Fruit fly (Drosophila melanogaster): ENCODE data around the gene CG12605.
A peak's percentile ranks its signal among the peaks of the same experiment; 100 is the strongest.

The CG12605 gene

dm6 chr3L:3978762-3979516 lies 14.4 kb upstream of the CG12605 start (continued):
- TF ChIP-seq pho (GFP tag; optimal IDR thresholded peaks at IDR 0.05) (no peak), scrt (GFP tag; optimal IDR thresholded peaks at IDR 0.05) (peak; percentile 68), CG15479 (GFP tag; optimal IDR thresholded peaks at IDR 0.05) (peak; percentile 41), cg (GFP tag; optimal IDR thresholded peaks at IDR 0.05) (no peak), abd-A (tag; optimal IDR thresholded peaks at IDR 0.05) (peak; percentile 48), gcm (GFP tag; optimal IDR thresholded peaks at IDR 0.05) (no peak), Drgx (GFP tag; IDR thresholded peaks at IDR 0.05) (no peak), ssp (GFP tag; IDR thresholded peaks at IDR 0.05) (no peak)

DNA sequence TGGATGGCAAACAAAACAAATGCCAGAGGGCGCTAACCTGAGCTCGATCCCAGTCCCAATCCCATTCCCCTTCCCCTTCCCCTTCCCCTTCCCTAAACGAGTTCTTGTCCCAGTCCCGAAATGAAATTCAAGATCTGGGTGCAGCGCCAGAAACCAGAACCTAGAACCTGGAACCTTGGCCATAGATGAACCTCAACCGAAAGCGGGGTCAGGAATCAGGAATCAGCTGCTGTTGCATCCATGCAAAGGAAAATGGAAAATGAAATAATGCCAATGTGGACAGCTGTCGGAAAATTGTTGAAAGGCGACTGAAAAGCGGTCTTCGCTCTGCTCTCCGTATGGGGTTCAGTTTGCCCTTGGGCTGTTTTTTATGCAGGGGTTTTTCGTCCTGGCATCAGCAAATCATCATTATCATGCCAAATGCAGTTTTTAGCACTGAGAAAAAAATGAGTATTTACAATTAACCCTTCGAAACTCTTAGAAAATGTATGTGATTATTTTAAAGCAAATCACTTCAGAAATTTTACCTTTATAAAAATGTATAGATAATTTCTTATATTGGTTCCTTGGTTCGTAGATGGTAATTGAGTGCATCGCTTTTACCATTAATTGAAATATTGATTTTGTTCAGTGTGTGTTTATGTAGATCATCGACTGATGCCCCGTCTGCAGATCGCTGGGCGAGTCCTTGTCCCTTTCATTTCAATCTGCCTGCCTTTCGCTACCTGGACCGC lies 13.2 kb upstream of the CG12605 start:
- no peak for TF ChIP-seq CG2116 (GFP tag; optimal IDR thresholded peaks at IDR 0.05)
- TF ChIP-seq sens (GFP tag) = peak; percentile 85
- TF ChIP-seq CG2712 (tag; optimal IDR thresholded peaks at IDR 0.05) = peak; percentile 78
- TF ChIP-seq Elba2 (GFP tag; optimal IDR thresholded peaks at IDR 0.05) = peak; percentile 58
- no peak for TF ChIP-seq CG10462 (GFP tag; optimal IDR thresholded peaks at IDR 0.05)
- no peak for TF ChIP-seq en (GFP tag; optimal IDR thresholded peaks at IDR 0.05)
- TF ChIP-seq Ets65A (GFP tag) = no peak
- no peak for TF ChIP-seq shn (GFP tag; optimal IDR thresholded peaks at IDR 0.05)
- no peak for TF ChIP-seq CG8281 (tag; optimal IDR thresholded peaks at IDR 0.05)
- peak; percentile 58 for TF ChIP-seq trem (tag; optimal IDR thresholded peaks at IDR 0.05)
- TF ChIP-seq CG18619 (GFP tag; optimal IDR thresholded peaks at IDR 0.05) = no peak
- no peak for TF ChIP-seq pnt (GFP tag; optimal IDR thresholded peaks at IDR 0.05)
- peak; percentile 77 for TF ChIP-seq CG14710 (tag; optimal IDR thresholded peaks at IDR 0.05)
- TF ChIP-seq CG6689 (GFP tag; IDR thresholded peaks at IDR 0.05) = 0 out of 2 replicates have a peak, but pooled peaks have one; percentile 20
- TF ChIP-seq btn (GFP tag; optimal IDR thresholded peaks at IDR 0.05) = no peak
- peak; percentile 61 for TF ChIP-seq gem (tag; optimal IDR thresholded peaks at IDR 0.05)
- TF ChIP-seq CG1602 (GFP tag; optimal IDR thresholded peaks at IDR 0.05) = peak; percentile 5
- peak; percentile 33 for TF ChIP-seq CG8388 (GFP tag; optimal IDR thresholded peaks at IDR 0.05)
- no peak for TF ChIP-seq Optix (GFP tag; IDR thresholded peaks at IDR 0.05)
- no peak for TF ChIP-seq chn (GFP tag; optimal IDR thresholded peaks at IDR 0.05)
- peak; percentile 23 for TF ChIP-seq tin (GFP tag; optimal IDR thresholded peaks at IDR 0.05)
- no peak for TF ChIP-seq CG9437 (GFP tag; optimal IDR thresholded peaks at IDR 0.05)
- no peak for TF ChIP-seq peb (GFP tag; IDR thresholded peaks at IDR 0.05)
- no peak for TF ChIP-seq CG17612 (GFP tag; IDR thresholded peaks at IDR 0.05)
- TF ChIP-seq run (tag; optimal IDR thresholded peaks at IDR 0.05) = no peak
- no peak for TF ChIP-seq ERR (GFP tag; optimal IDR thresholded peaks at IDR 0.05)
- TF ChIP-seq CG12744 (GFP tag; optimal IDR thresholded peaks at IDR 0.05) = no peak
- TF ChIP-seq psq (GFP tag; optimal IDR thresholded peaks at IDR 0.05) = no peak
- TF ChIP-seq Scr (GFP tag; IDR thresholded peaks at IDR 0.05; ENCODE audit: partially characterized antibody) = no peak
- TF ChIP-seq Deaf1 (tag; optimal IDR thresholded peaks at IDR 0.05) = no peak
- peak; percentile 54 for TF ChIP-seq row (GFP tag; IDR thresholded peaks at IDR 0.05)
- TF ChIP-seq CG14965 (GFP tag; optimal IDR thresholded peaks at IDR 0.05; ENCODE audit: borderline replicate concordance) = no peak
- no peak for TF ChIP-seq CG8944 (GFP tag; optimal IDR thresholded peaks at IDR 0.05)
- TF ChIP-seq Blimp-1 (GFP tag; optimal IDR thresholded peaks at IDR 0.05) = peak; percentile 40
- TF ChIP-seq maf-S (GFP tag; optimal IDR thresholded peaks at IDR 0.05) = no peak
- no peak for TF ChIP-seq chm (GFP tag; IDR thresholded peaks at IDR 0.05)
- TF ChIP-seq Nf-YB (GFP tag; optimal IDR thresholded peaks at IDR 0.05) = peak; percentile 2
- no peak for TF ChIP-seq CG17359 (tag; optimal IDR thresholded peaks at IDR 0.05)
- TF ChIP-seq corto (GFP tag; optimal IDR thresholded peaks at IDR 0.05) = no peak
- TF ChIP-seq CG10267 (tag; optimal IDR thresholded peaks at IDR 0.05) = peak; percentile 64
